Worm (Caenorhabditis elegans) whole organism, early embryonic: ENCODE data around the gene F09E10.7.

ENCODE experiments used
- ama-1 ChIP-seq: fragments of 150-350 bp; optimal IDR thresholded peaks from 2 replicates; lab custom pipeline; 2014
- scrt-1 ChIP-seq: fragments of 200-800 bp; sonication (Bioruptor generic); IDR thresholded peaks from 2 replicates; pipeline ENCODE4 v1.3.6; 2022; ENCODE audit warnings: missing genetic modification characterization, missing compliant biosample characterization

DNA sequence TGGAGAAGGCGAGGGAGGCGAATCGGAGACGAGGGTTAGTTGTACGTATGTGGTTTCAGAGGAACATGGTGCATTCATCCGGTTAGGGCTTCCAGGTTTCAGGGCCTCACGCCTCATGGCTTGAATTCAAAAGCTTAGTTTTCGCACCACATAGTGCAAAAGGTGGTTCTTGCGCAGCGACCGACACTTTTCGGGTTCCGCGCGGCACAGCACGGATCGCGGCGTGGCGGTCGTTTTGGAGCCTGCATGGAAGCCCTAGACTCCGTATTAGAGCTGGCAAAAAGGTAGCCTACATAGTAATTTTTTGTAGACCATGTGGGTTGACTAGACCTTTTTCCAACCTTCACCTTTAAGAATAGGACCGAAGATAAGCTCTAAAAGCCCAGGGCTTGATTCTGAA lies 37.2 kb upstream of the F09E10.7 start:
- TF ChIP-seq ama-1 (lab: Kevin White, UChicago) (no peak), scrt-1 (GFP tag; lab: Robert Waterston, UW) (no peak)
